Fruit fly (Drosophila melanogaster) whole organism, wandering third instar larva: ENCODE measurements around the gene ACXD.
A peak's percentile ranks its signal among the peaks of the same experiment; 100 is the strongest.

ENCODE experiments used
- CG32264 ChIP-seq: fragments of 200-800 bp; sonication (Bioruptor generic); optimal IDR thresholded peaks from 2 replicates; lab custom pipeline; 2016; ENCODE audit warnings: missing biosample characterization, missing genetic modification characterization
- CrebA ChIP-seq: fragments of 200-800 bp; sonication (Bioruptor generic); optimal IDR thresholded peaks from 2 replicates; lab custom pipeline; 2016; ENCODE audit warnings: missing biosample characterization, mild to moderate bottlenecking, missing genetic modification characterization, borderline replicate concordance
- Dif ChIP-seq: fragments of 200-275, 200-300 bp; sonication (Bioruptor generic); optimal IDR thresholded peaks from 2 replicates; lab custom pipeline; 2018; ENCODE audit warnings: missing biosample characterization, missing genetic modification characterization; ENCODE audit not compliant: partially characterized antibody
- HLH106 ChIP-seq: fragments of 200-800 bp; optimal IDR thresholded peaks from 3 replicates; lab custom pipeline; 2019; ENCODE audit warnings: missing biosample characterization, mild to moderate bottlenecking, missing genetic modification characterization, moderate library complexity
- Hnf4 ChIP-seq: fragments of 200-800 bp; sonication (Bioruptor generic); optimal IDR thresholded peaks from 2 replicates; lab custom pipeline; 2016; ENCODE audit warnings: missing biosample characterization, mild to moderate bottlenecking, missing genetic modification characterization
- Hr83 ChIP-seq: fragments of 200-300 bp; sonication (Bioruptor generic); optimal IDR thresholded peaks from 2 replicates; lab custom pipeline; 2016; ENCODE audit warnings: missing biosample characterization, mild to moderate bottlenecking, missing genetic modification characterization, moderate library complexity; ENCODE audit not compliant: poor library complexity, severe bottlenecking
- Jra ChIP-seq: sonication (Bioruptor generic); optimal IDR thresholded peaks from 2 replicates; lab custom pipeline; 2016; ENCODE audit warnings: missing biosample characterization, missing genetic modification characterization
- Mio ChIP-seq: sonication (Bioruptor generic); optimal IDR thresholded peaks from 2 replicates; lab custom pipeline; 2016; ENCODE audit warnings: missing biosample characterization, missing genetic modification characterization
- Myc ChIP-seq: fragments of >200 bp; optimal IDR thresholded peaks from 2 replicates; lab custom pipeline; 2017
- N ChIP-seq: fragments of >200 bp; optimal IDR thresholded peaks from 2 replicates; lab custom pipeline; 2018; ENCODE audit warnings: missing biosample characterization, missing external identifiers, missing genetic modification characterization
- OdsH ChIP-seq: fragments of 200-800 bp; sonication (Bioruptor generic); optimal IDR thresholded peaks from 2 replicates; lab custom pipeline; 2016; ENCODE audit warnings: missing biosample characterization, mild to moderate bottlenecking, missing genetic modification characterization
- Rel ChIP-seq, 2 experiments: fragments of 200-800 bp; sonication (Bioruptor generic) in 1 of 2; optimal IDR thresholded peaks; 2 replicates in 1 of 2; 3 replicates in 1 of 2; lab custom pipeline; 2016 to 2019; ENCODE audit warnings: mild to moderate bottlenecking in 2 of 2, missing biosample characterization in 2 of 2, missing genetic modification characterization in 2 of 2, moderate library complexity in 1 of 2
- Sp1 ChIP-seq: fragments of 200-800 bp; sonication (Bioruptor generic); optimal IDR thresholded peaks from 3 replicates; lab custom pipeline; 2019; ENCODE audit warnings: missing biosample characterization, mild to moderate bottlenecking, missing genetic modification characterization, moderate library complexity
- Vsx2 ChIP-seq: fragments of 200-300, 225-300 bp; sonication (Bioruptor generic); optimal IDR thresholded peaks from 2 replicates; lab custom pipeline; 2018; ENCODE audit warnings: missing biosample characterization, missing genetic modification characterization; ENCODE audit not compliant: partially characterized antibody
- br ChIP-seq: fragments of 200-800 bp; sonication (Bioruptor generic); optimal IDR thresholded peaks from 2 replicates; lab custom pipeline; 2016; ENCODE audit warnings: missing biosample characterization, missing genetic modification characterization
- brk ChIP-seq: fragments of 200-800 bp; sonication (Bioruptor generic); optimal IDR thresholded peaks from 2 replicates; lab custom pipeline; 2016; ENCODE audit warnings: missing biosample characterization, mild to moderate bottlenecking, missing genetic modification characterization
- dmrt93B ChIP-seq: fragments of 200-800 bp; sonication (Bioruptor generic); optimal IDR thresholded peaks from 2 replicates; lab custom pipeline; 2018; ENCODE audit warnings: missing biosample characterization, mild to moderate bottlenecking, missing genetic modification characterization
- dsf ChIP-seq: sonication (Bioruptor generic); optimal IDR thresholded peaks from 2 replicates; lab custom pipeline; 2016; ENCODE audit warnings: missing biosample characterization, missing genetic modification characterization, borderline replicate concordance
- ey ChIP-seq: fragments of 200-800 bp; sonication (Bioruptor generic); optimal IDR thresholded peaks from 2 replicates; lab custom pipeline; 2016; ENCODE audit warnings: missing biosample characterization, missing genetic modification characterization
- foxo ChIP-seq, 2 experiments: fragments of 200-800 bp; sonication (Bioruptor generic); optimal IDR thresholded peaks; 2 replicates in 1 of 2; 3 replicates in 1 of 2; lab custom pipeline; 2016 to 2017; ENCODE audit warnings: missing biosample characterization in 2 of 2, missing genetic modification characterization in 2 of 2
- h ChIP-seq: fragments of 200-800 bp; sonication (Bioruptor generic); optimal IDR thresholded peaks from 3 replicates; lab custom pipeline; 2016; ENCODE audit warnings: missing biosample characterization, mild to moderate bottlenecking, missing genetic modification characterization
- jim ChIP-seq: fragments of 175-275, 200-325 bp; sonication (Bioruptor generic); optimal IDR thresholded peaks from 2 replicates; lab custom pipeline; 2016; ENCODE audit warnings: missing biosample characterization, mild to moderate bottlenecking, missing genetic modification characterization
- lola ChIP-seq: fragments of >200 bp; optimal IDR thresholded peaks from 2 replicates; lab custom pipeline; 2017; ENCODE audit warnings: missing biosample characterization, missing genetic modification characterization
- pan ChIP-seq: fragments of >200 bp; optimal IDR thresholded peaks from 2 replicates; lab custom pipeline; 2017
- psq ChIP-seq: fragments of 200-800 bp; sonication (Bioruptor generic); optimal IDR thresholded peaks from 3 replicates; lab custom pipeline; 2017; ENCODE audit warnings: missing biosample characterization, mild to moderate bottlenecking, missing genetic modification characterization, moderate library complexity
- rgr ChIP-seq: fragments of 200-800 bp; sonication (Bioruptor generic); optimal IDR thresholded peaks from 3 replicates; lab custom pipeline; 2016; ENCODE audit warnings: missing biosample characterization, mild to moderate bottlenecking, missing genetic modification characterization
- sage ChIP-seq: fragments of 200-800 bp; sonication (Bioruptor generic); optimal IDR thresholded peaks from 2 replicates; lab custom pipeline; 2016; ENCODE audit warnings: missing biosample characterization, mild to moderate bottlenecking, missing genetic modification characterization
- sv ChIP-seq: fragments of 200-800 bp; sonication (Bioruptor generic); optimal IDR thresholded peaks from 3 replicates; lab custom pipeline; 2016; ENCODE audit warnings: missing biosample characterization, missing genetic modification characterization
- tai ChIP-seq: sonication (Bioruptor generic); optimal IDR thresholded peaks from 2 replicates; lab custom pipeline; 2016; ENCODE audit warnings: missing biosample characterization, missing genetic modification characterization
- usp ChIP-seq: fragments of >200 bp; optimal IDR thresholded peaks from 2 replicates; lab custom pipeline; 2017; ENCODE audit warnings: missing biosample characterization, missing genetic modification characterization
- woc ChIP-seq: sonication (Bioruptor generic); optimal IDR thresholded peaks from 2 replicates; lab custom pipeline; 2016; ENCODE audit warnings: missing biosample characterization, mild to moderate bottlenecking, missing genetic modification characterization

The ACXD gene

dm6 chr3L:2237543-2238233 is at the start of gene ACXD:
ACXD (plus strand) TSS chr3L:2237608.
- TF ChIP-seq woc (GFP tag; lab: Kevin White, UChicago) = no peak
- no peak for TF ChIP-seq pan (lab: Kevin White, UChicago)
- TF ChIP-seq Hr83 (GFP tag; lab: Kevin White, UChicago) = peak; percentile 27
- no peak for TF ChIP-seq ey (GFP tag; lab: Kevin White, UChicago)
- no peak for TF ChIP-seq Rel (GFP tag; optimal IDR thresholded peaks at IDR 0.05; lab: Kevin White, UChicago)
- peak; percentile 85 for TF ChIP-seq Rel (tag; optimal IDR thresholded peaks at IDR 0.05; lab: Kevin White, UChicago)
- no peak for TF ChIP-seq brk (GFP tag; lab: Kevin White, UChicago)
- peak; percentile 35 for TF ChIP-seq Vsx2
- TF ChIP-seq Dif = peak; percentile 26
- TF ChIP-seq OdsH (GFP tag; lab: Kevin White, UChicago) = no peak
- no peak for TF ChIP-seq Jra (GFP tag; lab: Kevin White, UChicago)
- TF ChIP-seq h (GFP tag; lab: Kevin White, UChicago) = peak; percentile 58
- TF ChIP-seq tai (GFP tag; lab: Kevin White, UChicago) = no peak
- no peak for TF ChIP-seq br

DNA sequence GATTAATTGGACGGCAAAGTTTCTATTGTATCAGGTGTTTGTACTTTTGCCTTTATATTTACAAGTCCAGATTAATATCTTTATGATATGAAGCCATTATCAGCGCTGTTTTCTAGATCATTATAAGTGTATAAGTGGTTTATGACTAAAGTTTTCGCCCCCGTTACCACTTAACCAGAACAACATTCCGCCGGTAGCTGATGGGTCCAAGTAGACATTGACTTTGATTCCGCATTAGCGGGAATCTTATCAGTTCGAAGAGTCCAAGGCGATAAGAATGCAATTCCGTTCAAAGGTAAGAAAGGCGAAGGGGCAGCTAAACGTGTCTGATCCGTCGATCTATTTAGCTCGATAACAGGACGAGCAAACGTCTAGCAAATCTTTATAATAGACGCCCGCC is 45.9 kb upstream of the ACXD start:
- TF ChIP-seq foxo (GFP tag; optimal IDR thresholded peaks at IDR 0.05; lab: Kevin White, UChicago) (no peak), Mio (no peak), Myc (no peak), sage (no peak), Hnf4 (GFP tag; lab: Kevin White, UChicago) (no peak), N (GFP tag; lab: Kevin White, UChicago) (no peak), tai (GFP tag; lab: Kevin White, UChicago) (no peak), dmrt93B (no peak), dsf (GFP tag; lab: Kevin White, UChicago) (no peak), OdsH (GFP tag; lab: Kevin White, UChicago) (no peak), CrebA (no peak), h (GFP tag; lab: Kevin White, UChicago) (no peak)

dm6 chr3L:2191994-2192450 is 45.4 kb upstream of the ACXD start, which contains the start of gene CG5707:
CG5707 (minus strand) TSS chr3L:2192221.
- no peak for TF ChIP-seq psq (GFP tag; lab: Kevin White, UChicago)
- TF ChIP-seq jim (GFP tag; lab: Kevin White, UChicago) = no peak
- no peak for TF ChIP-seq Vsx2
- no peak for TF ChIP-seq woc (GFP tag; lab: Kevin White, UChicago)
- no peak for TF ChIP-seq Mio
- no peak for TF ChIP-seq lola (GFP tag; lab: Kevin White, UChicago)
- TF ChIP-seq ey (GFP tag; lab: Kevin White, UChicago) = no peak
- TF ChIP-seq Myc = no peak
- TF ChIP-seq OdsH (GFP tag; lab: Kevin White, UChicago) = no peak
- no peak for TF ChIP-seq dsf (GFP tag; lab: Kevin White, UChicago)
- TF ChIP-seq usp = no peak
- TF ChIP-seq Sp1 (GFP tag; lab: Kevin White, UChicago) = no peak
- TF ChIP-seq h (GFP tag; lab: Kevin White, UChicago) = no peak

DNA sequence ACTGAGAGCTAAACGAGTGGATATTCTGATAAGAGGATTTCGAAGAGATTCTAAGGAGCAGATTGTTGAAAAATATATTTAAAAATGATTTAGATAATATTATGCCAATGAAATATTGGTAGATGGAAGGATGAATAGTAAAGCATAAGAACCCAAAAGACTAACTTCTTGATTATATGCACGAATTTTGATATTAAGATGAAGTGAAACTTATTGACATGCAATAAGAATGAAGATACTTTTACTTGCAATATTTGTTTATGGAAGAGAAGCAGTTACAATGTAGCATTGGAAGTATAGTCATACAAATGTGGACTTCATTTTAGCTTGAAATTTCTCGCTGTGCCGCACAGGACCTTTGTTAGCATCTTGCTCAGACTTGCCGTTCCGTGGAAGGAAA is 40.7 kb upstream of the ACXD start, which contains the start of gene CG8960:
Gene CG8960, plus strand, starts transcription at position 301 of the 400 bp plus-strand sequence.
- TF ChIP-seq Dif (no peak), Vsx2 (no peak), CG32264 (GFP tag; lab: Kevin White, UChicago) (no peak), rgr (GFP tag; lab: Kevin White, UChicago) (no peak), tai (GFP tag; lab: Kevin White, UChicago) (no peak), jim (GFP tag; lab: Kevin White, UChicago) (no peak), Myc (no peak), foxo (GFP tag; optimal IDR thresholded peaks at IDR 0.05; lab: Kevin White, UChicago) (no peak), Hr83 (GFP tag; lab: Kevin White, UChicago) (no peak), sv (GFP tag; lab: Kevin White, UChicago) (no peak), HLH106 (no peak), Rel (GFP tag; optimal IDR thresholded peaks at IDR 0.05; lab: Kevin White, UChicago) (no peak), Rel (tag; optimal IDR thresholded peaks at IDR 0.05; lab: Kevin White, UChicago) (no peak), brk (GFP tag; lab: Kevin White, UChicago) (no peak), Mio (no peak), psq (GFP tag; lab: Kevin White, UChicago) (no peak)
